Fruit fly (Drosophila melanogaster) whole organism, embryonic: ENCODE results near the gene Kr-h2.

Source experiments
- Atf-2 ChIP-seq: fragments of 200-800 bp; sonication (Bioruptor generic); optimal IDR thresholded peaks from 2 replicates; lab custom pipeline; 2016; ENCODE audit warnings: missing biosample characterization, missing genetic modification characterization
- BtbVII ChIP-seq: fragments of 200-800 bp; sonication (Bioruptor generic); optimal IDR thresholded peaks from 3 replicates; lab custom pipeline; 2017; ENCODE audit warnings: missing biosample characterization, mild to moderate bottlenecking, missing genetic modification characterization
- CG1024 ChIP-seq: fragments of 200-800 bp; sonication (Bioruptor generic); IDR thresholded peaks from 2 replicates; pipeline ENCODE4 v1.3.6; 2022; ENCODE audit warnings: missing biosample characterization, missing genetic modification characterization
- CG10431 ChIP-seq: fragments of 200-800 bp; sonication (Bioruptor generic); optimal IDR thresholded peaks from 3 replicates; lab custom pipeline; 2018; ENCODE audit warnings: missing biosample characterization, mild to moderate bottlenecking, missing genetic modification characterization
- CG10565 ChIP-seq: fragments of 200-800 bp; sonication (Bioruptor generic); optimal IDR thresholded peaks from 3 replicates; lab custom pipeline; 2016; ENCODE audit warnings: missing biosample characterization, mild to moderate bottlenecking, missing genetic modification characterization
- CG11247 ChIP-seq: fragments of 200-800 bp; sonication (Bioruptor generic); IDR thresholded peaks from 2 replicates; pipeline ENCODE4 v1.3.6; 2022; ENCODE audit warnings: missing biosample characterization, missing genetic modification characterization
- CG11504 ChIP-seq: fragments of 200-800 bp; sonication (Bioruptor generic); optimal IDR thresholded peaks from 3 replicates; lab custom pipeline; 2019; ENCODE audit warnings: missing biosample characterization, mild to moderate bottlenecking, missing genetic modification characterization, moderate library complexity
- CG11695 ChIP-seq: fragments of 200-800 bp; sonication (Bioruptor generic); IDR thresholded peaks from 3 replicates; pipeline ENCODE4 v1.3.6; 2022; ENCODE audit warnings: missing biosample characterization, missing genetic modification characterization
- CG11723 ChIP-seq: fragments of 200-800 bp; sonication (Bioruptor generic); optimal IDR thresholded peaks from 2 replicates; lab custom pipeline; 2017; ENCODE audit warnings: missing biosample characterization, mild to moderate bottlenecking, missing genetic modification characterization
- CG12744 ChIP-seq: fragments of 200-800 bp; sonication (Bioruptor generic); optimal IDR thresholded peaks from 2 replicates; lab custom pipeline; 2016; ENCODE audit warnings: missing biosample characterization, missing genetic modification characterization
- CG13296 ChIP-seq: fragments of 200-800 bp; sonication (Bioruptor generic); optimal IDR thresholded peaks from 3 replicates; lab custom pipeline; 2018; ENCODE audit warnings: missing biosample characterization, mild to moderate bottlenecking, missing genetic modification characterization
- CG17359 ChIP-seq: fragments of 200-800 bp; sonication (Bioruptor generic); optimal IDR thresholded peaks from 3 replicates; lab custom pipeline; 2018; ENCODE audit warnings: missing biosample characterization, mild to moderate bottlenecking, missing genetic modification characterization, moderate library complexity
- CG17385 ChIP-seq: fragments of 200-800 bp; sonication (Bioruptor generic); optimal IDR thresholded peaks from 3 replicates; lab custom pipeline; 2018; ENCODE audit warnings: missing biosample characterization, mild to moderate bottlenecking, missing genetic modification characterization
- CG17912 ChIP-seq: fragments of 200-800 bp; sonication (Bioruptor generic); optimal IDR thresholded peaks from 2 replicates; lab custom pipeline; 2018; ENCODE audit warnings: missing biosample characterization, mild to moderate bottlenecking, missing genetic modification characterization
- CG1792 ChIP-seq: fragments of 200-800 bp; sonication (Bioruptor generic); optimal IDR thresholded peaks from 2 replicates; lab custom pipeline; 2016; ENCODE audit warnings: missing biosample characterization, missing genetic modification characterization
- CG30020 ChIP-seq: fragments of 200-800 bp; optimal IDR thresholded peaks from 2 replicates; lab custom pipeline; 2019; ENCODE audit warnings: missing biosample characterization, mild to moderate bottlenecking, missing genetic modification characterization, moderate library complexity
- CG31224 ChIP-seq: fragments of 200-800 bp; sonication (Bioruptor generic); IDR thresholded peaks from 2 replicates; pipeline ENCODE4 v1.3.6; 2022; ENCODE audit warnings: missing biosample characterization, missing genetic modification characterization
- CG32772 ChIP-seq: fragments of 200-800 bp; sonication (Bioruptor generic); IDR thresholded peaks from 2 replicates; pipeline ENCODE4 v1.3.6; 2022; ENCODE audit warnings: missing biosample characterization, missing genetic modification characterization
- CG3281 ChIP-seq: fragments of 200-800 bp; sonication (Bioruptor generic); optimal IDR thresholded peaks from 3 replicates; lab custom pipeline; 2017; ENCODE audit warnings: missing biosample characterization, mild to moderate bottlenecking, missing genetic modification characterization
- CG3726 ChIP-seq: fragments of 200-800 bp; sonication (Bioruptor generic); IDR thresholded peaks from 3 replicates; pipeline ENCODE4, ENCODE4 v1.3.6; 2022; ENCODE audit warnings: missing biosample characterization, missing genetic modification characterization
- CG6654 ChIP-seq: fragments of 200-800 bp; sonication (Bioruptor generic); optimal IDR thresholded peaks from 2 replicates; lab custom pipeline; 2017; ENCODE audit warnings: missing biosample characterization, mild to moderate bottlenecking, missing genetic modification characterization
- CG8089 ChIP-seq: fragments of 200-800 bp; sonication (Bioruptor generic); optimal IDR thresholded peaks from 3 replicates; lab custom pipeline; 2016; ENCODE audit warnings: missing biosample characterization, missing genetic modification characterization
- CG8290 ChIP-seq, 3 experiments: fragments of 200-800 bp; sonication (Bioruptor generic); optimal IDR thresholded peaks; 2 replicates each; lab custom pipeline; 2016 to 2019; ENCODE audit warnings: missing biosample characterization in 3 of 3, missing genetic modification characterization in 3 of 3, mild to moderate bottlenecking in 2 of 3, moderate library complexity in 1 of 3
- CG9215 ChIP-seq: fragments of 200-800 bp; sonication (Bioruptor generic); IDR thresholded peaks from 2 replicates; pipeline ENCODE4 v1.3.6; 2022; ENCODE audit warnings: missing biosample characterization, missing genetic modification characterization
- CrebB ChIP-seq: fragments of 200-800 bp; sonication (Bioruptor generic); optimal IDR thresholded peaks from 3 replicates; lab custom pipeline; 2018; ENCODE audit warnings: missing biosample characterization, mild to moderate bottlenecking, missing genetic modification characterization
- ERR ChIP-seq: fragments of 200-800 bp; sonication (Bioruptor generic); optimal IDR thresholded peaks from 2 replicates; lab custom pipeline; 2016; ENCODE audit warnings: missing biosample characterization, missing genetic modification characterization
- Gug ChIP-seq: fragments of 200-800 bp; sonication (Bioruptor generic); IDR thresholded peaks from 4 replicates; pipeline ENCODE4 v1.3.6; 2022; ENCODE audit warnings: missing biosample characterization, missing genetic modification characterization
- Hr3 ChIP-seq: fragments of 200-800 bp; sonication (Bioruptor generic); optimal IDR thresholded peaks from 3 replicates; lab custom pipeline; 2016; ENCODE audit warnings: missing biosample characterization, missing genetic modification characterization
- NFAT ChIP-seq: fragments of 200-800 bp; sonication (Bioruptor generic); IDR thresholded peaks from 2 replicates; pipeline ENCODE4 v1.3.6; 2022; ENCODE audit warnings: missing biosample characterization, missing genetic modification characterization
- Sry-β ChIP-seq: fragments of 200-800 bp; sonication (Bioruptor generic); optimal IDR thresholded peaks from 2 replicates; lab custom pipeline; 2018; ENCODE audit warnings: missing biosample characterization, mild to moderate bottlenecking, missing genetic modification characterization, moderate library complexity
- Xrp1 ChIP-seq: fragments of 200-800 bp; sonication (Bioruptor generic); IDR thresholded peaks from 2 replicates; pipeline ENCODE4 v1.3.6; 2022; ENCODE audit warnings: missing biosample characterization, missing genetic modification characterization
- ash1 ChIP-seq: fragments of 200-800 bp; sonication (Bioruptor generic); optimal IDR thresholded peaks from 2 replicates; lab custom pipeline; 2018; ENCODE audit warnings: missing biosample characterization, mild to moderate bottlenecking, missing genetic modification characterization
- bbx ChIP-seq: fragments of 200-800 bp; sonication (Bioruptor generic); IDR thresholded peaks from 2 replicates; pipeline ENCODE4 v1.3.6; 2022; ENCODE audit warnings: missing biosample characterization, missing genetic modification characterization; ENCODE audit not compliant: partially characterized antibody
- btn ChIP-seq: fragments of 200-800 bp; sonication (Bioruptor generic); optimal IDR thresholded peaks from 2 replicates; lab custom pipeline; 2016; ENCODE audit warnings: missing biosample characterization, missing genetic modification characterization
- cas ChIP-seq: fragments of 200-800 bp; sonication (Bioruptor generic); IDR thresholded peaks from 2 replicates; pipeline ENCODE4 v1.3.6; 2022; ENCODE audit warnings: missing biosample characterization, missing genetic modification characterization
- dimm ChIP-seq: fragments of 200-800 bp; sonication (Bioruptor generic); IDR thresholded peaks from 2 replicates; pipeline ENCODE4 v1.3.6; 2022; ENCODE audit warnings: missing biosample characterization, missing genetic modification characterization
- dmrt11E ChIP-seq: fragments of 200-800 bp; sonication (Bioruptor generic); optimal IDR thresholded peaks from 3 replicates; lab custom pipeline; 2018; ENCODE audit warnings: missing biosample characterization, mild to moderate bottlenecking, missing genetic modification characterization, moderate library complexity
- exex ChIP-seq: fragments of 200-800 bp; sonication (Bioruptor generic); optimal IDR thresholded peaks from 4 replicates; lab custom pipeline; 2018; ENCODE audit warnings: missing biosample characterization, mild to moderate bottlenecking, missing genetic modification characterization, moderate library complexity
- eyg ChIP-seq: fragments of 200-800 bp; sonication (Bioruptor generic); optimal IDR thresholded peaks from 3 replicates; lab custom pipeline; 2016; ENCODE audit warnings: missing biosample characterization, missing genetic modification characterization
- gsb-n ChIP-seq: fragments of 200-800 bp; sonication (Bioruptor generic); optimal IDR thresholded peaks from 3 replicates; lab custom pipeline; 2018; ENCODE audit warnings: missing biosample characterization, mild to moderate bottlenecking, missing genetic modification characterization
- ind ChIP-seq: fragments of 200-800 bp; sonication (Bioruptor generic); optimal IDR thresholded peaks from 3 replicates; lab custom pipeline; 2016; ENCODE audit warnings: missing biosample characterization, missing genetic modification characterization
- inv ChIP-seq: fragments of 200-800 bp; sonication (Bioruptor generic); IDR thresholded peaks from 2 replicates; pipeline ENCODE4 v1.3.6; 2022; ENCODE audit warnings: missing biosample characterization, missing genetic modification characterization; ENCODE audit not compliant: partially characterized antibody
- lbe ChIP-seq: fragments of 200-800 bp; sonication (Bioruptor generic); optimal IDR thresholded peaks from 2 replicates; lab custom pipeline; 2016; ENCODE audit warnings: missing biosample characterization, mild to moderate bottlenecking, missing genetic modification characterization
- pb ChIP-seq: fragments of 200-800 bp; sonication (Bioruptor generic); optimal IDR thresholded peaks from 3 replicates; lab custom pipeline; 2016; ENCODE audit warnings: missing biosample characterization, missing genetic modification characterization
- ranshi ChIP-seq: fragments of 200-800 bp; sonication (Bioruptor generic); IDR thresholded peaks from 2 replicates; pipeline ENCODE4 v1.3.6; 2022; ENCODE audit warnings: missing biosample characterization, missing genetic modification characterization
- scrt ChIP-seq: fragments of 200-800 bp; sonication (Bioruptor generic); optimal IDR thresholded peaks from 2 replicates; lab custom pipeline; 2018; ENCODE audit warnings: missing biosample characterization, mild to moderate bottlenecking, missing genetic modification characterization, moderate library complexity
- so ChIP-seq: fragments of 200-800 bp; sonication (Bioruptor generic); IDR thresholded peaks from 3 replicates; pipeline ENCODE4 v1.3.6; 2022; ENCODE audit warnings: missing biosample characterization, missing genetic modification characterization
- sob ChIP-seq: fragments of 200-800 bp; sonication (Bioruptor generic); IDR thresholded peaks from 2 replicates; pipeline ENCODE4 v1.3.6; 2022; ENCODE audit warnings: missing biosample characterization, missing genetic modification characterization
- tin ChIP-seq: fragments of 200-800 bp; sonication (Bioruptor generic); optimal IDR thresholded peaks from 3 replicates; lab custom pipeline; 2016; ENCODE audit warnings: missing biosample characterization, missing genetic modification characterization
- tio ChIP-seq: fragments of 200-800 bp; sonication (Bioruptor generic); optimal IDR thresholded peaks from 2 replicates; lab custom pipeline; 2017; ENCODE audit warnings: missing biosample characterization, missing genetic modification characterization, inconsistent platforms
- trh ChIP-seq: fragments of 200-800 bp; sonication (Bioruptor generic); optimal IDR thresholded peaks from 2 replicates; lab custom pipeline; 2016; ENCODE audit warnings: missing biosample characterization, missing genetic modification characterization
- z ChIP-seq: fragments of 200-800 bp; sonication (Bioruptor generic); IDR thresholded peaks from 3 replicates; pipeline ENCODE4 v1.3.6; 2022; ENCODE audit warnings: missing biosample characterization, missing genetic modification characterization

Gene Kr-h2

DNA sequence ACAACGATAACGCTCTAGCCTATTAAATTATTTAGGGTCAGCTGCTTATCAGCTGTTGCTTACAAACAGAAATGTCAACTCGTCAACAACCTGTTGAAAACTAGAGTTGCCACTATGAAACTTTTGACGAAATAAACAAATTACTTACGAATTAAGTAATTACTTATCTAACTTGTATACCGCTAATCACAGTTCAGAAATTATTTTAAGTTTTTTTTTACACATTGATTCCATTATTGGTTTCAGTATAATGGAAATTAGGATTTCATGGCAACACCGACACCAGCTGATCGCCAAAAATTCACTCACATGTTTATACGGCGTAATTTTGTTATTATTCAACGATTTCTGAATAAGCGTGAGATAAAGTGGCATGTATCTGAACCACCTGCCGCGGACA lies 33.0 kb upstream of the Kr-h2 start, which contains the start of the genes CG9117 and CG31643:
CG9117 (minus strand) TSS at position 73 of the 400 bp plus-strand sequence.
CG31643 (plus strand) TSS at position 288 of the 400 bp plus-strand sequence.
- TF ChIP-seq CG10565 (GFP tag; lab: Kevin White, UChicago) = no peak
- TF ChIP-seq pb (GFP tag; lab: Kevin White, UChicago) = no peak
- TF ChIP-seq cas (GFP tag; lab: Robert Waterston, UW) = no peak
- TF ChIP-seq CG13296 (GFP tag; lab: Kevin White, UChicago) = no peak
- TF ChIP-seq CG1024 (GFP tag; lab: Robert Waterston, UW) = no peak
- peak; percentile 1 for TF ChIP-seq Sry-β (GFP tag; lab: Kevin White, UChicago)
- TF ChIP-seq Gug (GFP tag; lab: Robert Waterston, UW) = no peak
- TF ChIP-seq tio (GFP tag; lab: Kevin White, UChicago) = no peak
- TF ChIP-seq CG8290 (GFP tag; optimal IDR thresholded peaks at IDR 0.05; lab: Kevin White, UChicago) = no peak
- TF ChIP-seq CG8290 (tag; optimal IDR thresholded peaks at IDR 0.05; lab: Kevin White, UChicago) = no peak
- TF ChIP-seq dimm (GFP tag; lab: Robert Waterston, UW) = no peak
- TF ChIP-seq inv (GFP tag; lab: Robert Waterston, UW) = no peak
- TF ChIP-seq CG11247 (GFP tag; lab: Robert Waterston, UW) = no peak
- TF ChIP-seq scrt (GFP tag; lab: Kevin White, UChicago) = peak; percentile 97
- TF ChIP-seq ind (GFP tag; lab: Kevin White, UChicago) = no peak
- no peak for TF ChIP-seq CG11504 (tag; lab: Kevin White, UChicago)
- TF ChIP-seq ash1 (GFP tag; lab: Kevin White, UChicago) = no peak
- no peak for TF ChIP-seq CG6654 (GFP tag; lab: Kevin White, UChicago)
- TF ChIP-seq CG17385 (GFP tag; lab: Kevin White, UChicago) = no peak
- no peak for TF ChIP-seq CG31224 (GFP tag; lab: Robert Waterston, UW)
- TF ChIP-seq CG12744 (GFP tag; lab: Kevin White, UChicago) = peak; percentile 53
- TF ChIP-seq bbx (GFP tag; lab: Robert Waterston, UW) = no peak
- TF ChIP-seq CG3281 = no peak
- TF ChIP-seq eyg (GFP tag; lab: Kevin White, UChicago) = peak; percentile 42
- TF ChIP-seq CrebB (tag; lab: Kevin White, UChicago) = peak; percentile 35
- no peak for TF ChIP-seq CG10431 (GFP tag; lab: Kevin White, UChicago)
- TF ChIP-seq Hr3 (GFP tag; lab: Kevin White, UChicago) = peak; percentile 23
- peak; percentile 17 for TF ChIP-seq trh
- TF ChIP-seq ERR (GFP tag; lab: Kevin White, UChicago) = no peak
- peak; percentile 43; the same call in 1 of the 3 replicates for TF ChIP-seq CG11695 (GFP tag; lab: Robert Waterston, UW)
- no peak for TF ChIP-seq NFAT (GFP tag; lab: Robert Waterston, UW)
- peak; percentile 48 for TF ChIP-seq dmrt11E (tag; lab: Kevin White, UChicago)
- peak; percentile 12 for TF ChIP-seq CG17912
- TF ChIP-seq CG8089 = no peak
- TF ChIP-seq z (GFP tag; lab: Robert Waterston, UW) = no peak
- peak; percentile 8 for TF ChIP-seq CG30020
- no peak for TF ChIP-seq CG11723 (GFP tag; lab: Kevin White, UChicago)
- no peak for TF ChIP-seq ranshi
- TF ChIP-seq CG32772 = no peak
- peak; percentile 60 for TF ChIP-seq exex (tag; lab: Kevin White, UChicago)
- no peak for TF ChIP-seq CG1792 (GFP tag; lab: Kevin White, UChicago)
- peak; percentile 58 for TF ChIP-seq Xrp1 (GFP tag; lab: Robert Waterston, UW)
- TF ChIP-seq CG9215 = no peak
- TF ChIP-seq BtbVII = no peak
- peak; percentile 58; the same call in 1 of the 2 replicates for TF ChIP-seq sob (GFP tag; lab: Robert Waterston, UW)
- no peak for TF ChIP-seq btn
- TF ChIP-seq gsb-n (tag; lab: Kevin White, UChicago) = no peak
- TF ChIP-seq tin (GFP tag; lab: Kevin White, UChicago) = peak; percentile 38
- TF ChIP-seq CG17359 = peak; percentile 61
- TF ChIP-seq CG3726 (GFP tag; lab: Robert Waterston, UW) = no peak
- TF ChIP-seq so = no peak
- peak; percentile 55 for TF ChIP-seq lbe (GFP tag; lab: Kevin White, UChicago)
- peak; percentile 2 for TF ChIP-seq Atf-2 (GFP tag; lab: Kevin White, UChicago)
